Fruit fly (Drosophila melanogaster): ENCODE measurements around the gene Hez.

Hez gene

DNA sequence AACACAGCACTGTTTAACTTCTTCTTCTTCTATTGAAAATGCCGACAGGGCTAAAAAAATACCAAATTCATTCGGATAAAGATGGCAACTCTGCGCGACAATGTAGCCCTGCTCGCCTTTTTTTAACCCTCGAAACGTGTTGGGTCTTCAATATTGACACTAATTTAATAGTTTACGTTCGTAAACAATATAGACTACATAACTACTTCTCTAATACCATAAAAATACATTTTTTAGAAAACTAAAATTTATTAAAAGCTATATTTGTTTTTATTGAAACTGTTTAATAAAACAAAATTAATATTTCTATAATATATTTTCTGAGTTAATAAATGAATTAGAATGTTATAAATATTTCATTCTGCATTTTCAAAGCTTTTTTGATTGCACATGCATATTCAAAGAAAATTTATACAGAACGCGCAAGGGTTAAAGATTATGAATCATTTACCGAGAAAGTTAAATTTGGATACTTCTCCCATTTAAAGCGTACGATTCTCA is 5.9 kb downstream of the Hez start, which contains the start of the genes Taf2 and CalpB (continued):
- TF ChIP-seq spab (GFP tag; optimal IDR thresholded peaks at IDR 0.05): peak; percentile 74
- peak; percentile 72 for TF ChIP-seq net (GFP tag; optimal IDR thresholded peaks at IDR 0.05)
- TF ChIP-seq ss (GFP tag; optimal IDR thresholded peaks at IDR 0.05): peak; percentile 71 to 83
- peak; percentile 89 for TF ChIP-seq dsx (GFP tag; optimal IDR thresholded peaks at IDR 0.05; ENCODE audit: poor library complexity, severe bottlenecking)
- TF ChIP-seq CG11902 (GFP tag; optimal IDR thresholded peaks at IDR 0.05): peak; percentile 65
- peak; percentile 75 for TF ChIP-seq CG31627 (GFP tag; optimal IDR thresholded peaks at IDR 0.05)
- peak; percentile 80 for TF ChIP-seq acj6 (GFP tag; optimal IDR thresholded peaks at IDR 0.05)
- TF ChIP-seq CG6792 (GFP tag; optimal IDR thresholded peaks at IDR 0.05): peak; percentile 78
- peak; percentile 72 for TF ChIP-seq fkh (GFP tag; optimal IDR thresholded peaks at IDR 0.05)
- peak; percentile 80 for TF ChIP-seq svp (GFP tag)
- peak; percentile 76 for TF ChIP-seq CG4318 (GFP tag; optimal IDR thresholded peaks at IDR 0.05)
- TF ChIP-seq salr (GFP tag; optimal IDR thresholded peaks at IDR 0.05): peak in 1 of 2 experiments; percentile 92
- TF ChIP-seq CG8119 (GFP tag; IDR thresholded peaks at IDR 0.05): peak; percentile 88
- TF ChIP-seq CG34406 (GFP tag; optimal IDR thresholded peaks at IDR 0.05): peak; percentile 87
- TF ChIP-seq Hr39 (GFP tag; optimal IDR thresholded peaks at IDR 0.05): peak; percentile 62
- peak; percentile 94 for TF ChIP-seq Ets96B (tag; optimal IDR thresholded peaks at IDR 0.05)
- peak; percentile 82 for TF ChIP-seq OdsH (GFP tag; optimal IDR thresholded peaks at IDR 0.05)
- peak; percentile 63 for TF ChIP-seq Smox (GFP tag; optimal IDR thresholded peaks at IDR 0.05)
- TF ChIP-seq Eip93F (GFP tag; optimal IDR thresholded peaks at IDR 0.05): no peak

DNA sequence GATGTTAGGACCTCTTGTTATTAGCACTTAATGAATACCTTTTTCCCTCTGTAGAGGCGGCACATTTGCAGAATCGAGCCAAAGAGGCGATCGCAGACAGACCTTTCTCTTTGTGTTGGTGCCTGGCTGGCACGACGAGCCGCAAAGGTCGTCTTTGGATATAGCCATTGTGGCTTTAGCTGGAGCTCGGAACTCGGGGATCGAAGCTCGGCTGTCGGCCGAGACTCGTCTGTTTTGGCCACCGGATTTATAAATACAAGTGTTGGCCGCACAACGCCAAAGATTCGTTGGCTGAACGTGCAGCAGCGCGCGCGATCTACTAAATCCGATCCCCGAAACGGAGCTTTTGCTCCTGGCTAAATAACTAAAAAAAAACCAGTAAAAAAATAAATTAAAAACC is 15.9 kb downstream of the Hez start, which contains the start of gene CG34382:
TSS of gene CG34382 (plus strand) at position 301 of the 400 bp plus-strand sequence.
- TF ChIP-seq net (GFP tag; optimal IDR thresholded peaks at IDR 0.05): no peak
- no peak for TF ChIP-seq CG10631 (GFP tag; optimal IDR thresholded peaks at IDR 0.05)
- no peak for TF ChIP-seq Blimp-1 (GFP tag; optimal IDR thresholded peaks at IDR 0.05)
- no peak for TF ChIP-seq Lpt (GFP tag; optimal IDR thresholded peaks at IDR 0.05)
- TF ChIP-seq Hr39 (GFP tag; optimal IDR thresholded peaks at IDR 0.05): no peak
- TF ChIP-seq CG31627 (GFP tag; optimal IDR thresholded peaks at IDR 0.05): no peak
- TF ChIP-seq Ets21C (GFP tag; optimal IDR thresholded peaks at IDR 0.05): no peak
- TF ChIP-seq CG6808 (GFP tag; optimal IDR thresholded peaks at IDR 0.05): no peak
- TF ChIP-seq CG3032 (tag; optimal IDR thresholded peaks at IDR 0.05): no peak
- no peak for TF ChIP-seq fkh (GFP tag; optimal IDR thresholded peaks at IDR 0.05)
- TF ChIP-seq CG8119 (GFP tag; IDR thresholded peaks at IDR 0.05): no peak
- TF ChIP-seq CG9139 (GFP tag; optimal IDR thresholded peaks at IDR 0.05): no peak
- no peak for TF ChIP-seq CG8632 (GFP tag; optimal IDR thresholded peaks at IDR 0.05)
- TF ChIP-seq cyc (GFP tag; optimal IDR thresholded peaks at IDR 0.05): no peak
- no peak for TF ChIP-seq Eip75B (GFP tag; optimal IDR thresholded peaks at IDR 0.05)
- no peak for TF ChIP-seq Smox (GFP tag; optimal IDR thresholded peaks at IDR 0.05)
- TF ChIP-seq CG11294 (GFP tag; IDR thresholded peaks at IDR 0.05): no peak
- TF ChIP-seq CG6854 (GFP tag; optimal IDR thresholded peaks at IDR 0.05): no peak

DNA sequence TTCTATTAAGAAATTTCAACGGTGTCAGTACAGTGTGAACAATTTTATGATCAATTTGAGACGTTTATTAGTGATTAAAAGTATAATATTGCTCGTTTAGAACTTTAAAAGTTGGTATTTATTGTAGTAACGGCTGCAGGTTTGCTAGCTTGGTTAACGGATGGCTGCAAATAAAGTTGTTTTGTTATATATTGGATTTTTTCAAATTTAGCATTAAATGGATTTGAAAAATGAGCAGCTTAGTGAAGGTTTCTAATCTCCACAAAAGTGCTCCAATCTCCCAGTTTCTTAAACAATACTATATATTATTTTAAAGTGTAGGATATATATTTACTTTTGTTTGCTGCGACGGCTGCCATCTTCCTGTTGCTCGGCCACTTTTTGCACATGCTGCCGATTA is 22.5 kb downstream of the Hez start:
- TF ChIP-seq CG6792 (GFP tag; optimal IDR thresholded peaks at IDR 0.05) (no peak), Eip93F (GFP tag; optimal IDR thresholded peaks at IDR 0.05) (no peak), cyc (GFP tag; optimal IDR thresholded peaks at IDR 0.05) (no peak), Blimp-1 (GFP tag; optimal IDR thresholded peaks at IDR 0.05) (no peak), CG15336 (GFP tag; IDR thresholded peaks at IDR 0.05) (peak; percentile 48; the same call in 1 of the 2 replicates), CG7368 (GFP tag; optimal IDR thresholded peaks at IDR 0.05) (no peak), lz (GFP tag; optimal IDR thresholded peaks at IDR 0.05) (no peak), CG6808 (GFP tag; optimal IDR thresholded peaks at IDR 0.05) (no peak), fd59A (GFP tag; optimal IDR thresholded peaks at IDR 0.05) (no peak), pdm3 (GFP tag; optimal IDR thresholded peaks at IDR 0.05) (no peak), Ets96B (tag; optimal IDR thresholded peaks at IDR 0.05) (peak; percentile 25), CG32006 (GFP tag; optimal IDR thresholded peaks at IDR 0.05) (peak; percentile 74), CG4318 (GFP tag; optimal IDR thresholded peaks at IDR 0.05) (no peak), CG10669 (GFP tag; optimal IDR thresholded peaks at IDR 0.05) (no peak), acj6 (GFP tag; optimal IDR thresholded peaks at IDR 0.05) (peak; percentile 60), topi (GFP tag; optimal IDR thresholded peaks at IDR 0.05) (no peak), ss (GFP tag; optimal IDR thresholded peaks at IDR 0.05) (no peak), Eip75B (GFP tag; optimal IDR thresholded peaks at IDR 0.05) (no peak), CG6163 (GFP tag; IDR thresholded peaks at IDR 0.05) (peak; percentile 38; the same call in 2 of the 3 replicates), CG9139 (GFP tag; optimal IDR thresholded peaks at IDR 0.05) (no peak), CG11902 (GFP tag; optimal IDR thresholded peaks at IDR 0.05) (no peak), achi (GFP tag; optimal IDR thresholded peaks at IDR 0.05) (peak; percentile 44), CG34406 (GFP tag; optimal IDR thresholded peaks at IDR 0.05) (peak; percentile 39), spab (GFP tag; optimal IDR thresholded peaks at IDR 0.05) (no peak), CG16779 (tag; optimal IDR thresholded peaks at IDR 0.05) (peak; percentile 25), Smox (GFP tag; optimal IDR thresholded peaks at IDR 0.05) (no peak), Hr38 (GFP tag; optimal IDR thresholded peaks at IDR 0.05) (no peak), Lpt (GFP tag; optimal IDR thresholded peaks at IDR 0.05) (peak; percentile 26), net (GFP tag; optimal IDR thresholded peaks at IDR 0.05) (peak; percentile 51), OdsH (GFP tag; optimal IDR thresholded peaks at IDR 0.05) (no peak), eg (GFP tag; IDR thresholded peaks at IDR 0.05) (peak; percentile 44; the same call in 1 of the 3 replicates), svp (GFP tag) (no peak)

Data from whole organism, prepupa.